Worm (Caenorhabditis elegans) whole organism, mixed stage, embryonic: ENCODE measurements around the gene mlk-1.

Source experiments
- lin-13 ChIP-seq: fragments of 150-350 bp; optimal IDR thresholded peaks from 2 replicates; lab custom pipeline; 2014; ENCODE audit warnings: missing biosample characterization, missing genetic modification characterization
- snpc-4 ChIP-seq: fragments of 150-350 bp; optimal IDR thresholded peaks from 2 replicates; lab custom pipeline; 2014; ENCODE audit warnings: missing biosample characterization, missing genetic modification characterization

DNA sequence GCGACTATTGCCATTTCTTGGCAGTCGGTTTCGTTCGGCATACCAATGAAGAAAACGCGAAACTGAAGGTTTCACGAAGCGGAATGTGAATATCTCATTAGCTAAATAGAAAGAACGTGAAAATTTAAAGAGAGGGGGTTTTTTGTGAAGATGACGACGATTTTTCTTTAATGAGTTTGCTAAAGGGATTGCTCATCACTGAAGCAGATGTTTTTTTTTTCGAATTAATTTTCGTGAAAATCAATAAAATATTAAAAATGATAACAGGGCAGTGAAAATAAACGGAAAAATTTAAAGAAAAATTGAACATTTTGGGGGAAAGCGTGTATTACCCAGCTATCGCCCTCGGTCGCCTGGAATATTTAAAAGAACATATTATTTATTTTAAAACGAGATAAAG lies 43.2 kb upstream of the mlk-1 start, which contains the start of gene srab-3:
- TF ChIP-seq snpc-4 (tag; lab: Kevin White, UChicago) = no peak
- TF ChIP-seq lin-13 (tag; lab: Kevin White, UChicago) = no peak
